Worm (Caenorhabditis elegans) whole organism, mixed stage, embryonic: ENCODE data around the gene B0280.17.

Experiments used
- M03D4.4 ChIP-seq: sonication (generic microtip); optimal IDR thresholded peaks from 2 replicates; lab custom pipeline; 2017; ENCODE audit warnings: mild to moderate bottlenecking, missing genetic modification characterization, missing compliant biosample characterization
- bed-3 ChIP-seq: fragments of 200-800 bp; sonication (Bioruptor generic); optimal IDR thresholded peaks from 3 replicates; lab custom pipeline; 2018; ENCODE audit warnings: mild to moderate bottlenecking, missing genetic modification characterization, moderate library complexity, missing compliant biosample characterization
- blmp-1 ChIP-seq: fragments of 150-350 bp; optimal IDR thresholded peaks from 2 replicates; lab custom pipeline; 2014; ENCODE audit warnings: missing biosample characterization, missing genetic modification characterization
- ceh-39 ChIP-seq: fragments of 150-350 bp; optimal IDR thresholded peaks from 2 replicates; lab custom pipeline; 2014; ENCODE audit warnings: missing biosample characterization, missing genetic modification characterization
- ceh-43 ChIP-seq: fragments of 200-800 bp; sonication (Bioruptor generic); optimal IDR thresholded peaks from 2 replicates; lab custom pipeline; 2018; ENCODE audit warnings: mild to moderate bottlenecking, missing genetic modification characterization, moderate library complexity, missing compliant biosample characterization
- ceh-83 ChIP-seq: fragments of 200-800 bp; sonication (Bioruptor generic); optimal IDR thresholded peaks from 2 replicates; lab custom pipeline; 2018; ENCODE audit warnings: mild to moderate bottlenecking, missing genetic modification characterization, missing compliant biosample characterization
- ces-1 ChIP-seq: fragments of 150-350 bp; optimal IDR thresholded peaks from 2 replicates; lab custom pipeline; 2014; ENCODE audit warnings: missing biosample characterization, missing genetic modification reagents, missing genetic modification characterization
- cnd-1 ChIP-seq: fragments of 200-800 bp; sonication (Bioruptor generic); optimal IDR thresholded peaks from 2 replicates; lab custom pipeline; 2018; ENCODE audit warnings: mild to moderate bottlenecking, missing genetic modification characterization, missing compliant biosample characterization
- drap-1 ChIP-seq: fragments of 200-800 bp; sonication (Bioruptor generic); optimal IDR thresholded peaks from 3 replicates; lab custom pipeline; 2018; ENCODE audit warnings: mild to moderate bottlenecking, missing genetic modification characterization, missing compliant biosample characterization
- elt-1 ChIP-seq: sonication (generic microtip); optimal IDR thresholded peaks from 2 replicates; lab custom pipeline; 2017; ENCODE audit warnings: missing genetic modification characterization, mild to moderate bottlenecking, missing compliant biosample characterization, antibody characterized with exemption, moderate library complexity, borderline replicate concordance; ENCODE audit not compliant: insufficient read depth
- elt-3 ChIP-seq: fragments of 150-350 bp; optimal IDR thresholded peaks from 2 replicates; lab custom pipeline; 2014; ENCODE audit warnings: missing biosample characterization, missing genetic modification characterization
- flh-1 ChIP-seq: fragments of 200-800 bp; sonication (Bioruptor generic); optimal IDR thresholded peaks from 2 replicates; lab custom pipeline; 2018; ENCODE audit warnings: mild to moderate bottlenecking, missing genetic modification characterization, moderate library complexity, missing compliant biosample characterization
- ham-2 ChIP-seq: fragments of 200-800 bp; sonication (Bioruptor generic); optimal IDR thresholded peaks from 2 replicates; lab custom pipeline; 2018; ENCODE audit warnings: mild to moderate bottlenecking, missing genetic modification characterization, missing compliant biosample characterization
- hlh-1 ChIP-seq: fragments of 150-350 bp; optimal IDR thresholded peaks from 2 replicates; lab custom pipeline; 2014; ENCODE audit warnings: missing biosample characterization, missing genetic modification reagents, missing genetic modification characterization
- lin-13 ChIP-seq: fragments of 150-350 bp; optimal IDR thresholded peaks from 2 replicates; lab custom pipeline; 2014; ENCODE audit warnings: missing biosample characterization, missing genetic modification characterization
- lin-32 ChIP-seq: fragments of 200-800 bp; sonication (Bioruptor generic); optimal IDR thresholded peaks from 2 replicates; lab custom pipeline; 2018; ENCODE audit warnings: mild to moderate bottlenecking, missing genetic modification characterization, missing compliant biosample characterization
- lsy-2 ChIP-seq: fragments of 150-350 bp; optimal IDR thresholded peaks from 2 replicates; lab custom pipeline; 2014; ENCODE audit warnings: missing biosample characterization, missing genetic modification characterization
- mep-1 ChIP-seq: fragments of 150-350 bp; optimal IDR thresholded peaks from 2 replicates; lab custom pipeline; 2017; ENCODE audit warnings: missing biosample characterization, missing genetic modification reagents, missing genetic modification characterization, inconsistent platforms
- mls-2 ChIP-seq: sonication (generic microtip); optimal IDR thresholded peaks from 2 replicates; lab custom pipeline; 2016; ENCODE audit warnings: mild to moderate bottlenecking, missing genetic modification characterization, moderate library complexity, missing compliant biosample characterization
- nhr-12 ChIP-seq: fragments of 150-350 bp; optimal IDR thresholded peaks from 2 replicates; lab custom pipeline; 2014; ENCODE audit warnings: missing biosample characterization, missing genetic modification characterization
- nhr-2 ChIP-seq: fragments of 150-350 bp; optimal IDR thresholded peaks from 2 replicates; lab custom pipeline; 2014; ENCODE audit warnings: missing biosample characterization, missing genetic modification characterization
- nhr-237 ChIP-seq: fragments of 150-350 bp; optimal IDR thresholded peaks from 2 replicates; lab custom pipeline; 2014; ENCODE audit warnings: missing biosample characterization, missing genetic modification characterization
- nhr-76 ChIP-seq: sonication (generic microtip); optimal IDR thresholded peaks from 2 replicates; lab custom pipeline; 2017; ENCODE audit warnings: missing biosample characterization, missing genetic modification characterization
- pha-4 ChIP-seq: fragments of 150-350 bp; optimal IDR thresholded peaks from 2 replicates; lab custom pipeline; 2018; ENCODE audit warnings: missing biosample characterization, missing genetic modification reagents, missing genetic modification characterization
- sem-2 ChIP-seq: fragments of 200-800 bp; sonication (Bioruptor generic); optimal IDR thresholded peaks from 2 replicates; lab custom pipeline; 2018; ENCODE audit warnings: mild to moderate bottlenecking, missing genetic modification characterization, missing compliant biosample characterization
- snpc-4 ChIP-seq: fragments of 150-350 bp; optimal IDR thresholded peaks from 2 replicates; lab custom pipeline; 2014; ENCODE audit warnings: missing biosample characterization, missing genetic modification characterization
- sptf-1 ChIP-seq: sonication (generic microtip); optimal IDR thresholded peaks from 2 replicates; lab custom pipeline; 2017; ENCODE audit warnings: mild to moderate bottlenecking, missing genetic modification characterization, moderate library complexity, missing compliant biosample characterization
- tbx-8 ChIP-seq: fragments of 200-800 bp; sonication (Bioruptor generic); optimal IDR thresholded peaks from 2 replicates; lab custom pipeline; 2018; ENCODE audit warnings: mild to moderate bottlenecking, missing genetic modification characterization, moderate library complexity, missing compliant biosample characterization
- unc-120 ChIP-seq: sonication (generic microtip); optimal IDR thresholded peaks from 2 replicates; lab custom pipeline; 2017; ENCODE audit warnings: missing genetic modification characterization, missing compliant biosample characterization; ENCODE audit not compliant: poor library complexity, severe bottlenecking
- unc-39 ChIP-seq: fragments of 150-350 bp; optimal IDR thresholded peaks from 2 replicates; lab custom pipeline; 2014; ENCODE audit warnings: missing biosample characterization, missing genetic modification characterization
- unc-62 ChIP-seq: fragments of 150-350 bp; optimal IDR thresholded peaks from 2 replicates; lab custom pipeline; 2014; ENCODE audit warnings: missing biosample characterization, missing genetic modification reagents, missing genetic modification characterization
- zip-8 ChIP-seq: fragments of 150-350 bp; optimal IDR thresholded peaks from 2 replicates; lab custom pipeline; 2014; ENCODE audit warnings: missing biosample characterization, missing genetic modification characterization
- ztf-11 ChIP-seq: fragments of 150-350 bp; optimal IDR thresholded peaks from 2 replicates; lab custom pipeline; 2014; ENCODE audit warnings: missing biosample characterization, missing genetic modification characterization

B0280.17 gene

ce11 chrIII:7116615-7117252 lies 19.2 kb downstream of the B0280.17 start:
- TF ChIP-seq lin-13: no peak
- TF ChIP-seq hlh-1 (tag; lab: Kevin White, UChicago): no peak
- no peak for TF ChIP-seq zip-8 (tag; lab: Kevin White, UChicago)
- TF ChIP-seq nhr-2: no peak
- TF ChIP-seq mls-2 (tag; lab: Kevin White, UChicago): no peak
- TF ChIP-seq M03D4.4 (tag; lab: Kevin White, UChicago): no peak
- TF ChIP-seq drap-1 (GFP tag; lab: Kevin White, UChicago): no peak
- no peak for TF ChIP-seq sptf-1 (tag; lab: Kevin White, UChicago)
- no peak for TF ChIP-seq tbx-8 (GFP tag; lab: Kevin White, UChicago)
- TF ChIP-seq cnd-1: no peak
- peak; percentile 48 for TF ChIP-seq unc-120
- peak; percentile 25 for TF ChIP-seq lsy-2 (tag; lab: Kevin White, UChicago)
- TF ChIP-seq ceh-43 (GFP tag; lab: Kevin White, UChicago): no peak
- TF ChIP-seq ztf-11 (tag; lab: Kevin White, UChicago): no peak
- peak; percentile 70 for TF ChIP-seq unc-62 (GFP tag; lab: Kevin White, UChicago)
- peak; percentile 42 for TF ChIP-seq ces-1 (GFP tag; lab: Kevin White, UChicago)
- TF ChIP-seq unc-39: no peak
- no peak for TF ChIP-seq nhr-12 (tag; lab: Kevin White, UChicago)
- no peak for TF ChIP-seq bed-3 (GFP tag; lab: Kevin White, UChicago)
- TF ChIP-seq nhr-237 (tag; lab: Kevin White, UChicago): peak; percentile 25
- TF ChIP-seq flh-1: no peak
- TF ChIP-seq pha-4 (tag; lab: Kevin White, UChicago): peak; percentile 45

ce11 chrIII:7114952-7115488 lies 20.9 kb downstream of the B0280.17 start, which contains the start of gene nhr-10:
Gene nhr-10, minus strand, starts transcription at chrIII:7115438.
- TF ChIP-seq M03D4.4 (tag; lab: Kevin White, UChicago) (no peak), tbx-8 (GFP tag; lab: Kevin White, UChicago) (no peak), ces-1 (GFP tag; lab: Kevin White, UChicago) (no peak), bed-3 (GFP tag; lab: Kevin White, UChicago) (no peak), ceh-43 (GFP tag; lab: Kevin White, UChicago) (no peak), nhr-237 (tag; lab: Kevin White, UChicago) (no peak), flh-1 (no peak), ceh-39 (tag; lab: Kevin White, UChicago) (no peak), ham-2 (no peak), nhr-2 (no peak), elt-3 (tag; lab: Kevin White, UChicago) (no peak)

ce11 chrIII:7112285-7112684 lies 23.6 kb downstream of the B0280.17 start:
- TF ChIP-seq ces-1 (GFP tag; lab: Kevin White, UChicago) (no peak), flh-1 (no peak), ham-2 (no peak), sem-2 (GFP tag; lab: Kevin White, UChicago) (no peak), lsy-2 (tag; lab: Kevin White, UChicago) (no peak), M03D4.4 (tag; lab: Kevin White, UChicago) (no peak), mep-1 (tag; lab: Kevin White, UChicago) (no peak), unc-39 (no peak), nhr-237 (tag; lab: Kevin White, UChicago) (no peak), nhr-76 (tag; lab: Kevin White, UChicago) (no peak), ceh-39 (tag; lab: Kevin White, UChicago) (no peak), snpc-4 (tag; lab: Kevin White, UChicago) (no peak), unc-120 (no peak), lin-32 (GFP tag; lab: Kevin White, UChicago) (no peak), ceh-83 (GFP tag; lab: Kevin White, UChicago) (no peak), hlh-1 (tag; lab: Kevin White, UChicago) (no peak), elt-1 (no peak), ztf-11 (tag; lab: Kevin White, UChicago) (no peak)

- no peak for TF ChIP-seq zip-8 (tag; lab: Kevin White, UChicago)
- TF ChIP-seq mls-2 (tag; lab: Kevin White, UChicago): no peak
- TF ChIP-seq ztf-11 (tag; lab: Kevin White, UChicago): no peak
- no peak for TF ChIP-seq blmp-1 (tag; lab: Kevin White, UChicago)
- TF ChIP-seq sptf-1 (tag; lab: Kevin White, UChicago): no peak
- TF ChIP-seq ceh-43 (GFP tag; lab: Kevin White, UChicago): no peak
- no peak for TF ChIP-seq unc-39
- TF ChIP-seq unc-120: no peak
- no peak for TF ChIP-seq elt-1
- TF ChIP-seq nhr-76 (tag; lab: Kevin White, UChicago): no peak
- TF ChIP-seq ham-2: no peak
- no peak for TF ChIP-seq mep-1 (tag; lab: Kevin White, UChicago)
- no peak for TF ChIP-seq unc-62 (GFP tag; lab: Kevin White, UChicago)
- no peak for TF ChIP-seq ceh-39 (tag; lab: Kevin White, UChicago)
- TF ChIP-seq cnd-1: no peak
- TF ChIP-seq pha-4 (tag; lab: Kevin White, UChicago): no peak
- TF ChIP-seq hlh-1 (tag; lab: Kevin White, UChicago): no peak
- TF ChIP-seq lin-13: no peak
- no peak for TF ChIP-seq lsy-2 (tag; lab: Kevin White, UChicago)
- no peak for TF ChIP-seq drap-1 (GFP tag; lab: Kevin White, UChicago)
- TF ChIP-seq, all 35 proteins: peak for 0
These were observed 24.1 kb downstream of the B0280.17 start, which contains the start of gene B0280.7 for ce11 chrIII:7111793-7112192. Gene B0280.7, minus strand, starts transcription at chrIII:7111893.
